Worm (Caenorhabditis elegans): ENCODE results near the gene C33H5.13.

DNA sequence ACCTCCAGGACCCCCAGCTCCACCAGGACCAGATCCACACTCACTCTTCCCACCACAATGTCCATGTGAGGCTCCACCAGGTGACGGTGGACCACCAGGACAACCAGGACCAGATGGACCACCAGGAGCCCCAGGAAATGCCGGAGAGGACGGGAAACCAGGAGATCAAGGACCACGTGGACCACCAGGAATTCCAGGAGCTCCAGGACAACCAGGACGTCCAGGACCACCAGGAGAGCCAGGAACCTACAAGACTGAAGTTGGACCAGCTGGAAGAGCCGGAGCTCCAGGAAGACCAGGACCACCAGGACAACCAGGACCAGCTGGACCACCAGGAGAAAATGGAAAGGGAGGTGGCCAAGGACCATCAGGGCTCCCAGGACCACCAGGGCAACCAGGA lies 37.9 kb downstream of the C33H5.13 start:
- no peak for TF ChIP-seq nhr-237 (tag; optimal IDR thresholded peaks at IDR 0.05)
- TF ChIP-seq ces-1 (GFP tag; optimal IDR thresholded peaks at IDR 0.05) = no peak
- TF ChIP-seq nhr-111 (GFP tag; optimal IDR thresholded peaks at IDR 0.05) = no peak
- TF ChIP-seq ceh-62 (tag; optimal IDR thresholded peaks at IDR 0.05) = no peak
- no peak for TF ChIP-seq snpc-4 (tag; optimal IDR thresholded peaks at IDR 0.05)
- TF ChIP-seq nhr-11 (tag; optimal IDR thresholded peaks at IDR 0.05) = no peak
- no peak for TF ChIP-seq lin-13 (GFP tag; optimal IDR thresholded peaks at IDR 0.05)
- TF ChIP-seq zag-1 (tag; optimal IDR thresholded peaks at IDR 0.05) = no peak
- no peak for TF ChIP-seq unc-130 (GFP tag; optimal IDR thresholded peaks at IDR 0.05)
- no peak for TF ChIP-seq mes-2 (tag; optimal IDR thresholded peaks at IDR 0.05; ENCODE audit: poor library complexity, severe bottlenecking)
- no peak for TF ChIP-seq fkh-10 (GFP tag; optimal IDR thresholded peaks at IDR 0.05)
